Worm (Caenorhabditis elegans) whole organism, L4 larva: ENCODE measurements around the gene snf-5.
A peak's percentile ranks its signal among the peaks of the same experiment; 100 is the strongest.

Source experiments
- D1046.2 ChIP-seq: fragments of 200-800 bp; sonication (Bioruptor generic); IDR thresholded peaks from 2 replicates; pipeline ENCODE4 v1.3.6; 2022; ENCODE audit warnings: missing genetic modification characterization, missing compliant biosample characterization
- F10B5.3 ChIP-seq: sonication (generic microtip); optimal IDR thresholded peaks from 2 replicates; lab custom pipeline; 2016; ENCODE audit warnings: mild to moderate bottlenecking, missing genetic modification characterization, missing compliant biosample characterization
- F44E2.7 ChIP-seq: fragments of 200-800 bp; sonication (Bioruptor generic); IDR thresholded peaks from 2 replicates; pipeline ENCODE4 v2.1.2; 2022; ENCODE audit warnings: missing genetic modification characterization, missing compliant biosample characterization
- F49E8.2 ChIP-seq: sonication (generic microtip); optimal IDR thresholded peaks from 2 replicates; lab custom pipeline; 2016; ENCODE audit warnings: missing compliant biosample characterization, mild to moderate bottlenecking, missing genetic modification characterization, borderline replicate concordance
- R02D3.7 ChIP-seq: fragments of 150-350 bp; sonication (generic microtip); optimal IDR thresholded peaks from 3 replicates; lab custom pipeline; 2014; ENCODE audit warnings: missing biosample characterization, missing genetic modification characterization
- T20F7.1 ChIP-seq: fragments of 200-800 bp; sonication (Bioruptor generic); optimal IDR thresholded peaks from 2 replicates; lab custom pipeline; 2018; ENCODE audit warnings: mild to moderate bottlenecking, missing genetic modification characterization, missing compliant biosample characterization
- T26A8.4 ChIP-seq: fragments of 200-800 bp; sonication (Bioruptor generic); IDR thresholded peaks from 2 replicates; pipeline ENCODE4 v1.3.6; 2022; ENCODE audit warnings: missing genetic modification characterization, missing compliant biosample characterization
- Y105C5A.15 ChIP-seq: fragments of 200-800 bp; sonication (Bioruptor generic); IDR thresholded peaks from 2 replicates; pipeline ENCODE4 v1.3.6; 2022; ENCODE audit warnings: missing genetic modification characterization, missing compliant biosample characterization
- Y5F2A.4 ChIP-seq: fragments of 200-800 bp; sonication (Bioruptor generic); optimal IDR thresholded peaks from 2 replicates; lab custom pipeline; 2018; ENCODE audit warnings: mild to moderate bottlenecking, missing genetic modification characterization, missing compliant biosample characterization
- Y75B8A.6 ChIP-seq: fragments of 200-800 bp; sonication (Bioruptor generic); IDR thresholded peaks from 2 replicates; pipeline ENCODE4 v1.3.6; 2022; ENCODE audit warnings: missing genetic modification reagents, missing genetic modification characterization, missing compliant biosample characterization
- aha-1 ChIP-seq: fragments of 150-350 bp; peaks from one replicate; lab custom pipeline; 2014; ENCODE audit warnings: missing biosample characterization, missing genetic modification characterization
- aly-2 ChIP-seq: sonication (generic microtip); optimal IDR thresholded peaks from 2 replicates; lab custom pipeline; 2018; ENCODE audit warnings: missing biosample characterization, missing genetic modification characterization
- arid-1 ChIP-seq: fragments of 200-800 bp; sonication (Bioruptor generic); conservative IDR thresholded peaks from 2 replicates; pipeline ENCODE4 v1.3.6; 2022; ENCODE audit warnings: missing genetic modification reagents, missing genetic modification characterization, missing compliant biosample characterization
- ceh-28 ChIP-seq: fragments of 150-350 bp; optimal IDR thresholded peaks from 2 replicates; lab custom pipeline; 2014; ENCODE audit warnings: missing biosample characterization, missing genetic modification reagents, missing genetic modification characterization
- ceh-32 ChIP-seq: sonication (generic microtip); optimal IDR thresholded peaks from 2 replicates; lab custom pipeline; 2016; ENCODE audit warnings: mild to moderate bottlenecking, missing genetic modification characterization, missing compliant biosample characterization; ENCODE audit not compliant: poor library complexity
- ceh-62 ChIP-seq: sonication (generic microtip); optimal IDR thresholded peaks from 2 replicates; lab custom pipeline; 2017; ENCODE audit warnings: missing biosample characterization, missing genetic modification characterization
- ces-1 ChIP-seq: fragments of 150-350 bp; sonication (generic microtip); optimal IDR thresholded peaks from 4 replicates; lab custom pipeline; 2014; ENCODE audit warnings: missing biosample characterization, missing genetic modification reagents, missing genetic modification characterization
- dmd-6 ChIP-seq: fragments of 200-800 bp; sonication (Bioruptor generic); IDR thresholded peaks from 2 replicates; pipeline ENCODE4 v1.3.6; 2022; ENCODE audit warnings: missing genetic modification reagents, missing genetic modification characterization, missing compliant biosample characterization
- dpl-1 ChIP-seq: fragments of 150-350 bp; optimal IDR thresholded peaks from 2 replicates; lab custom pipeline; 2014; ENCODE audit warnings: missing biosample characterization, missing genetic modification reagents, missing genetic modification characterization
- dve-1 ChIP-seq: sonication (generic microtip); optimal IDR thresholded peaks from 2 replicates; lab custom pipeline; 2017; ENCODE audit warnings: antibody characterized with exemption, mild to moderate bottlenecking, missing genetic modification characterization, missing compliant biosample characterization; ENCODE audit not compliant: insufficient read depth
- egl-27 ChIP-seq: sonication (generic microtip); optimal IDR thresholded peaks from 3 replicates; lab custom pipeline; 2017; ENCODE audit warnings: missing biosample characterization, missing genetic modification reagents, missing genetic modification characterization
- egl-43 ChIP-seq: fragments of 200-800 bp; sonication (Bioruptor generic); IDR thresholded peaks from 2 replicates; pipeline ENCODE4 v1.3.6; 2022; ENCODE audit warnings: missing genetic modification reagents, missing genetic modification characterization, missing compliant biosample characterization
- fkh-10 ChIP-seq: fragments of 150-350 bp; optimal IDR thresholded peaks from 2 replicates; lab custom pipeline; 2014; ENCODE audit warnings: missing biosample characterization, missing genetic modification reagents, missing genetic modification characterization
- fos-1 ChIP-seq: fragments of 150-350 bp; optimal IDR thresholded peaks from 2 replicates; lab custom pipeline; 2014; ENCODE audit warnings: missing biosample characterization, missing genetic modification characterization
- hif-1 ChIP-seq, 2 experiments: sonication (generic microtip); optimal IDR thresholded peaks; 2 replicates each; lab custom pipeline; 2016 to 2017; ENCODE audit warnings: missing compliant biosample characterization in 2 of 2, missing genetic modification characterization in 2 of 2, missing genetic modification reagents in 2 of 2, missing genotype in 2 of 2, mild to moderate bottlenecking in 1 of 2
- hlh-11 ChIP-seq: fragments of 200-800 bp; sonication (Bioruptor generic); optimal IDR thresholded peaks from 2 replicates; lab custom pipeline; 2018; ENCODE audit warnings: mild to moderate bottlenecking, missing genetic modification characterization, missing compliant biosample characterization
- jun-1 ChIP-seq: fragments of 150-350 bp; optimal IDR thresholded peaks from 2 replicates; lab custom pipeline; 2014; ENCODE audit warnings: missing biosample characterization, missing genetic modification reagents, missing genetic modification characterization
- lin-1 ChIP-seq: fragments of 200-800 bp; sonication (Bioruptor generic); IDR thresholded peaks from 2 replicates; pipeline ENCODE4 v1.3.6; 2022; ENCODE audit warnings: missing genetic modification reagents, missing genetic modification characterization, missing compliant biosample characterization
- lin-29 ChIP-seq: fragments of 200-800 bp; sonication (Bioruptor generic); IDR thresholded peaks from 2 replicates; pipeline ENCODE4 v1.3.6; 2022; ENCODE audit warnings: missing genetic modification reagents, missing genetic modification characterization, missing compliant biosample characterization
- lin-38 ChIP-seq: fragments of 200-800 bp; sonication (Bioruptor generic); IDR thresholded peaks from 2 replicates; pipeline ENCODE4 v1.3.6; 2022; ENCODE audit warnings: missing genetic modification reagents, missing genetic modification characterization, missing compliant biosample characterization
- lin-39 ChIP-seq: fragments of 150-350 bp; optimal IDR thresholded peaks from 2 replicates; lab custom pipeline; 2014; ENCODE audit warnings: missing biosample characterization, missing genetic modification reagents, missing genetic modification characterization
- madf-9 ChIP-seq: fragments of 200-800 bp; sonication (Bioruptor generic); conservative IDR thresholded peaks from 2 replicates; pipeline ENCODE4 v1.3.6; 2022; ENCODE audit warnings: missing genetic modification reagents, missing genetic modification characterization, missing compliant biosample characterization
- mdl-1 ChIP-seq, 2 experiments: fragments of 150-350 bp in 1 of 2; sonication (generic microtip) in 1 of 2; optimal IDR thresholded peaks; 2 replicates each; lab custom pipeline; 2014 to 2017; ENCODE audit warnings: missing biosample characterization in 2 of 2, missing genetic modification characterization in 2 of 2
- mep-1 ChIP-seq: fragments of 150-350 bp; sonication (generic microtip); optimal IDR thresholded peaks from 3 replicates; lab custom pipeline; 2014; ENCODE audit warnings: missing biosample characterization, missing genetic modification characterization
- mes-2 ChIP-seq: sonication (generic microtip); optimal IDR thresholded peaks from 2 replicates; lab custom pipeline; 2016; ENCODE audit warnings: missing genotype, mild to moderate bottlenecking, missing genetic modification characterization, missing compliant biosample characterization; ENCODE audit not compliant: poor library complexity, severe bottlenecking
- mxl-2 ChIP-seq: fragments of 200-800 bp; sonication (Bioruptor generic); conservative IDR thresholded peaks from 2 replicates; pipeline ENCODE4 v1.3.6; 2022; ENCODE audit warnings: missing genetic modification reagents, missing genetic modification characterization, missing compliant biosample characterization
- nhr-10 ChIP-seq: fragments of 150-350 bp; optimal IDR thresholded peaks from 2 replicates; lab custom pipeline; 2014; ENCODE audit warnings: missing biosample characterization, missing genetic modification characterization
- nhr-102 ChIP-seq: sonication (generic microtip); optimal IDR thresholded peaks from 2 replicates; lab custom pipeline; 2016; ENCODE audit warnings: mild to moderate bottlenecking, missing genetic modification characterization, moderate library complexity, missing compliant biosample characterization
- nhr-11 ChIP-seq: fragments of 150-350 bp; optimal IDR thresholded peaks from 2 replicates; lab custom pipeline; 2014; ENCODE audit warnings: missing biosample characterization, missing genetic modification characterization
- nhr-111 ChIP-seq: fragments of 200-800 bp; sonication (Bioruptor generic); optimal IDR thresholded peaks from 2 replicates; lab custom pipeline; 2018; ENCODE audit warnings: mild to moderate bottlenecking, missing genetic modification characterization, missing compliant biosample characterization
- nhr-28 ChIP-seq: fragments of 150-350 bp; optimal IDR thresholded peaks from 2 replicates; lab custom pipeline; 2014; ENCODE audit warnings: missing biosample characterization, missing genetic modification characterization
- nhr-6 ChIP-seq: fragments of 150-350 bp; optimal IDR thresholded peaks from 2 replicates; lab custom pipeline; 2014; ENCODE audit warnings: missing biosample characterization, missing genetic modification characterization
- nhr-77 ChIP-seq: fragments of 150-350 bp; optimal IDR thresholded peaks from 2 replicates; lab custom pipeline; 2014; ENCODE audit warnings: missing biosample characterization, missing genetic modification characterization
- php-3 ChIP-seq: fragments of 200-800 bp; sonication (Bioruptor generic); IDR thresholded peaks from 2 replicates; pipeline ENCODE4 v1.3.6; 2022; ENCODE audit warnings: missing genetic modification reagents, missing genetic modification characterization, missing compliant biosample characterization
- pqm-1 ChIP-seq: sonication (generic microtip); optimal IDR thresholded peaks from 2 replicates; lab custom pipeline; 2017; ENCODE audit warnings: missing biosample characterization, missing genetic modification characterization
- skn-1 ChIP-seq: fragments of 150-350 bp; optimal IDR thresholded peaks from 2 replicates; lab custom pipeline; 2014; ENCODE audit warnings: missing biosample characterization, missing genetic modification characterization
- snpc-4 ChIP-seq: fragments of 150-350 bp; optimal IDR thresholded peaks from 2 replicates; lab custom pipeline; 2014; ENCODE audit warnings: missing biosample characterization, missing genetic modification characterization
- spr-1 ChIP-seq: sonication (generic microtip); optimal IDR thresholded peaks from 2 replicates; lab custom pipeline; 2016; ENCODE audit warnings: mild to moderate bottlenecking, missing genetic modification characterization, missing compliant biosample characterization
- tra-1 ChIP-seq: fragments of 200-800 bp; sonication (Bioruptor generic); IDR thresholded peaks from 2 replicates; pipeline ENCODE4 v1.3.6; 2022; ENCODE audit warnings: missing genetic modification reagents, missing genetic modification characterization, missing compliant biosample characterization
- unc-62 ChIP-seq, 3 experiments: fragments of 150-350 bp in 1 of 3; sonication (generic microtip); optimal IDR thresholded peaks in 2 of 3; peaks in 1 of 3; 1 replicate in 1 of 3; 2 replicates in 2 of 3; lab custom pipeline; 2014 to 2017; ENCODE audit warnings: missing biosample characterization in 3 of 3, missing genetic modification characterization in 3 of 3, missing genetic modification reagents in 3 of 3, missing genotype in 1 of 3
- zag-1 ChIP-seq: fragments of 150-350 bp; optimal IDR thresholded peaks from 2 replicates; lab custom pipeline; 2014; ENCODE audit warnings: missing biosample characterization, missing genetic modification characterization

The snf-5 gene

ce11 chrII:12879758-12880157 lies 14.2 kb upstream of the snf-5 start (continued):
- TF ChIP-seq pqm-1 (tag; lab: Kevin White, UChicago) (peak; percentile 78), lin-39 (tag; lab: Kevin White, UChicago) (no peak), dpl-1 (no peak), hif-1 (tag; optimal IDR thresholded peaks at IDR 0.05; lab: Kevin White, UChicago) (peak in 1 of 2 experiments; percentile 13), madf-9 (GFP tag; lab: Robert Waterston, UW) (no peak), lin-29 (GFP tag; lab: Robert Waterston, UW) (no peak), ceh-62 (no peak), Y5F2A.4 (GFP tag; lab: Kevin White, UChicago) (no peak), nhr-102 (tag; lab: Kevin White, UChicago) (no peak), unc-62 (GFP tag; optimal IDR thresholded peaks at IDR 0.05 in 1 of 2; lab: Kevin White, UChicago) (no peak), unc-62 (tag; optimal IDR thresholded peaks at IDR 0.05; lab: Kevin White, UChicago) (no peak), R02D3.7 (no peak), nhr-111 (GFP tag; lab: Kevin White, UChicago) (no peak), ceh-28 (no peak), spr-1 (tag; lab: Kevin White, UChicago) (no peak), lin-38 (GFP tag; lab: Robert Waterston, UW) (0 out of 2 replicates have a peak, but pooled peaks have one; percentile 7), aly-2 (no peak), F44E2.7 (GFP tag; lab: Robert Waterston, UW) (no peak), zag-1 (tag; lab: Kevin White, UChicago) (no peak), T20F7.1 (GFP tag; lab: Kevin White, UChicago) (no peak), mdl-1 (tag; optimal IDR thresholded peaks at IDR 0.05; lab: Kevin White, UChicago) (no peak), egl-27 (tag; lab: Kevin White, UChicago) (no peak), F10B5.3 (no peak), mxl-2 (no peak), Y105C5A.15 (GFP tag; lab: Robert Waterston, UW) (no peak), dve-1 (tag; lab: Kevin White, UChicago) (peak; percentile 46), aha-1 (tag; lab: Kevin White, UChicago) (peak; percentile 18), dmd-6 (peak; percentile 78), mep-1 (tag; lab: Kevin White, UChicago) (no peak), nhr-77 (tag; lab: Kevin White, UChicago) (no peak), tra-1 (GFP tag; lab: Robert Waterston, UW) (0 out of 2 replicates have a peak, but pooled peaks have one; percentile 48), php-3 (GFP tag; lab: Robert Waterston, UW) (peak; percentile 67), skn-1 (tag; lab: Kevin White, UChicago) (no peak), egl-43 (GFP tag; lab: Robert Waterston, UW) (no peak), nhr-28 (tag; lab: Kevin White, UChicago) (peak; percentile 39), fos-1 (no peak), jun-1 (no peak), ceh-32 (tag; lab: Kevin White, UChicago) (no peak), snpc-4 (tag; lab: Kevin White, UChicago) (no peak), fkh-10 (no peak), Y75B8A.6 (GFP tag; lab: Robert Waterston, UW) (no peak)

ce11 chrII:12878697-12879096 lies 13.1 kb upstream of the snf-5 start:
- TF ChIP-seq D1046.2 (GFP tag; lab: Robert Waterston, UW), result no peak
- no peak for TF ChIP-seq ces-1 (GFP tag; lab: Kevin White, UChicago)
- peak; percentile 93 for TF ChIP-seq dmd-6
- peak; percentile 43 for TF ChIP-seq mes-2
- peak; percentile 92 for TF ChIP-seq dve-1 (tag; lab: Kevin White, UChicago)
- no peak for TF ChIP-seq ceh-62
- TF ChIP-seq F49E8.2, result no peak
- TF ChIP-seq nhr-77 (tag; lab: Kevin White, UChicago), result peak; percentile 72
- peak; percentile 69 for TF ChIP-seq nhr-102 (tag; lab: Kevin White, UChicago)
- TF ChIP-seq hlh-11 (tag; lab: Kevin White, UChicago), result peak; percentile 95
- TF ChIP-seq php-3 (GFP tag; lab: Robert Waterston, UW), result peak; percentile 66
- no peak for TF ChIP-seq aly-2
- peak; percentile 56 for TF ChIP-seq nhr-10
- no peak for TF ChIP-seq arid-1
- TF ChIP-seq nhr-11 (tag; lab: Kevin White, UChicago), result peak; percentile 39
- peak; percentile 52; the same call in 1 of the 2 replicates for TF ChIP-seq lin-1 (GFP tag; lab: Robert Waterston, UW)
- 0 out of 2 replicates have a peak, but pooled peaks have one; percentile 44 for TF ChIP-seq T26A8.4
- peak; percentile 75 for TF ChIP-seq pqm-1 (tag; lab: Kevin White, UChicago)
- TF ChIP-seq nhr-6 (tag; lab: Kevin White, UChicago), result peak; percentile 58
- no peak for TF ChIP-seq lin-29 (GFP tag; lab: Robert Waterston, UW)
